Worm (Caenorhabditis elegans): ENCODE measurements around the gene sas-1.

- TF ChIP-seq elt-2 (tag; optimal IDR thresholded peaks at IDR 0.05): no peak
- TF ChIP-seq ceh-9 (tag; optimal IDR thresholded peaks at IDR 0.05): no peak
- TF ChIP-seq unc-39 (tag; optimal IDR thresholded peaks at IDR 0.05): no peak
- TF ChIP-seq nhr-12 (tag; optimal IDR thresholded peaks at IDR 0.05): no peak
Observed at ce11 chrIII:12746369-12746855, 47.1 kb downstream of the sas-1 start, which contains the start of gene Y111B2A.21.

Data from whole organism, L3 larva.